Worm (Caenorhabditis elegans) whole organism, midembryonic: ENCODE results near the gene ZK1193.2.

Source experiments
- cog-1 ChIP-seq: sonication (generic microtip); optimal IDR thresholded peaks from 2 replicates; lab custom pipeline; 2016; ENCODE audit warnings: missing genetic modification characterization, missing compliant biosample characterization
- flt-1 ChIP-seq: fragments of 200-800 bp; sonication (Bioruptor generic); IDR thresholded peaks from 2 replicates; pipeline ENCODE4 v1.3.6; 2022; ENCODE audit warnings: missing genetic modification characterization, missing compliant biosample characterization
- klf-2 ChIP-seq: fragments of 200-800 bp; sonication (Bioruptor generic); conservative IDR thresholded peaks from 2 replicates; pipeline ENCODE4 v1.3.6; 2022; ENCODE audit warnings: missing genetic modification reagents, missing genetic modification characterization, missing compliant biosample characterization
- med-1 ChIP-seq: sonication (generic microtip); optimal IDR thresholded peaks from 2 replicates; lab custom pipeline; 2017; ENCODE audit warnings: missing genetic modification characterization, mild to moderate bottlenecking, missing compliant biosample characterization, antibody characterized with exemption, missing genetic modification reagents; ENCODE audit not compliant: insufficient read depth
- tab-1 ChIP-seq: fragments of 200-800 bp; sonication (Bioruptor generic); IDR thresholded peaks from 2 replicates; pipeline ENCODE4 v1.3.6; 2022; ENCODE audit warnings: missing genetic modification characterization, missing compliant biosample characterization
- ztf-23 ChIP-seq: fragments of 200-800 bp; sonication (Bioruptor generic); IDR thresholded peaks from 2 replicates; pipeline ENCODE4 v1.3.6; 2022; ENCODE audit warnings: missing genetic modification reagents, missing genetic modification characterization, missing compliant biosample characterization
- ztf-29 ChIP-seq: fragments of 200-800 bp; sonication (Bioruptor generic); IDR thresholded peaks from 2 replicates; pipeline ENCODE4 v1.3.6; 2022; ENCODE audit warnings: missing genetic modification reagents, missing genetic modification characterization, missing compliant biosample characterization

- TF ChIP-seq flt-1 (GFP tag; lab: Robert Waterston, UW) (no peak), ztf-29 (GFP tag; lab: Robert Waterston, UW) (no peak), klf-2 (no peak), med-1 (GFP tag; lab: Kevin White, UChicago) (no peak), cog-1 (no peak), ztf-23 (GFP tag; lab: Robert Waterston, UW) (no peak), tab-1 (GFP tag; lab: Robert Waterston, UW) (no peak)
These were observed 13.0 kb upstream of the ZK1193.2 start for ce11 chrX:438396-438795.
